Fruit fly (Drosophila melanogaster): ENCODE measurements around the gene nis.
A peak's percentile ranks its signal among the peaks of the same experiment; 100 is the strongest.

nis gene

dm6 chr2L:1611122-1611521 is 24.2 kb upstream of the nis start, which contains the start of the genes Rab3GAP1 and CG14352:
Rab3GAP1 (minus strand) TSS chr2L:1611157.
CG14352 (plus strand) TSS chr2L:1611410.
- TF ChIP-seq Rel (GFP tag; optimal IDR thresholded peaks at IDR 0.05) (no peak), Rel (tag; optimal IDR thresholded peaks at IDR 0.05) (peak; percentile 35), jim (GFP tag; optimal IDR thresholded peaks at IDR 0.05) (no peak), HLH106 (tag; optimal IDR thresholded peaks at IDR 0.05) (peak; percentile 90), Sp1 (GFP tag; optimal IDR thresholded peaks at IDR 0.05) (peak; percentile 73), br (GFP tag; optimal IDR thresholded peaks at IDR 0.05) (peak; percentile 89), Hnf4 (GFP tag; optimal IDR thresholded peaks at IDR 0.05) (no peak), dmrt93B (GFP tag; optimal IDR thresholded peaks at IDR 0.05) (peak; percentile 75), ey (GFP tag; optimal IDR thresholded peaks at IDR 0.05) (peak; percentile 86), CG9705 (GFP tag; optimal IDR thresholded peaks at IDR 0.05) (peak; percentile 85), fru (GFP tag; optimal IDR thresholded peaks at IDR 0.05) (peak; percentile 71), Hr78 (GFP tag; optimal IDR thresholded peaks at IDR 0.05) (no peak), sage (GFP tag; optimal IDR thresholded peaks at IDR 0.05) (no peak), h (GFP tag; optimal IDR thresholded peaks at IDR 0.05) (peak; percentile 88), Jra (GFP tag; optimal IDR thresholded peaks at IDR 0.05) (peak; percentile 78), psq (GFP tag; optimal IDR thresholded peaks at IDR 0.05) (peak; percentile 69), CrebA (GFP tag; optimal IDR thresholded peaks at IDR 0.05; ENCODE audit: borderline replicate concordance) (no peak), woc (GFP tag; optimal IDR thresholded peaks at IDR 0.05) (peak; percentile 82), sv (GFP tag; optimal IDR thresholded peaks at IDR 0.05) (peak; percentile 87), tai (GFP tag; optimal IDR thresholded peaks at IDR 0.05) (no peak), Abd-B (GFP tag; optimal IDR thresholded peaks at IDR 0.05) (no peak), Myc (optimal IDR thresholded peaks at IDR 0.05) (no peak), dl (GFP tag; optimal IDR thresholded peaks at IDR 0.05; ENCODE audit: insufficient read depth in 1 of 2, partially characterized antibody in 2 of 2) (no peak), Hr83 (GFP tag; optimal IDR thresholded peaks at IDR 0.05; ENCODE audit: poor library complexity, severe bottlenecking) (peak; percentile 68), foxo (GFP tag; optimal IDR thresholded peaks at IDR 0.05) (peak in 1 of 2 experiments; percentile 92), pan (optimal IDR thresholded peaks at IDR 0.05) (no peak), N (GFP tag; optimal IDR thresholded peaks at IDR 0.05) (no peak), brk (GFP tag; optimal IDR thresholded peaks at IDR 0.05) (no peak), OdsH (GFP tag; optimal IDR thresholded peaks at IDR 0.05) (peak; percentile 74), CG32264 (GFP tag; optimal IDR thresholded peaks at IDR 0.05) (peak; percentile 76), lola (GFP tag; optimal IDR thresholded peaks at IDR 0.05) (no peak), Dfd (GFP tag; optimal IDR thresholded peaks at IDR 0.05) (peak; percentile 28), Mio (GFP tag; optimal IDR thresholded peaks at IDR 0.05) (no peak), usp (GFP tag; optimal IDR thresholded peaks at IDR 0.05) (no peak), GATAd (GFP tag; optimal IDR thresholded peaks at IDR 0.05) (peak; percentile 10), rgr (GFP tag; optimal IDR thresholded peaks at IDR 0.05) (peak; percentile 85), Dif (GFP tag; optimal IDR thresholded peaks at IDR 0.05; ENCODE audit: partially characterized antibody) (no peak), dsf (GFP tag; optimal IDR thresholded peaks at IDR 0.05; ENCODE audit: borderline replicate concordance) (peak; percentile 57), Vsx2 (GFP tag; optimal IDR thresholded peaks at IDR 0.05; ENCODE audit: partially characterized antibody) (no peak)

DNA sequence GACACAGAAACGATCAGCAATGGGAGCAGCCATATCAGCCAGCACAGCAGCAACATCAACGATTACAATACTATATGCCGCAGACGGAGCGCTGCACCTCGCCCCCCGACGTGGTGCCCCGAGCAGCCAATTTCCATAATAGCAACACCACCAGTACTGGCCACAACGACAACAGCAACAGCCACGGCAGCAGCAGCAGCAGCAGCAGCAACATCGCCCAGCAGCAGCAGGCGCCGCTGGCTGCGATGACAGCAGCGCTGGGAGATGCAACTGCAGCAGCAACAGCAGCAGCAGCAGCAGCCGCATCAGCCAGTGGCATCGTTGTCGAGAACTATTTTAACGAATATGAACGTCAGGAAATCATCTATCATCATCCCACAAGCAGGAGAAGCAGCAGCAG is 19.8 kb upstream of the nis start:
- no peak for TF ChIP-seq sv (GFP tag; optimal IDR thresholded peaks at IDR 0.05)
- TF ChIP-seq Hr83 (GFP tag; optimal IDR thresholded peaks at IDR 0.05; ENCODE audit: poor library complexity, severe bottlenecking), result no peak
- TF ChIP-seq ey (GFP tag; optimal IDR thresholded peaks at IDR 0.05), result no peak
- TF ChIP-seq Dfd (GFP tag; optimal IDR thresholded peaks at IDR 0.05), result peak; percentile 78
- TF ChIP-seq pan (optimal IDR thresholded peaks at IDR 0.05), result no peak
- TF ChIP-seq usp (GFP tag; optimal IDR thresholded peaks at IDR 0.05), result no peak
- TF ChIP-seq jim (GFP tag; optimal IDR thresholded peaks at IDR 0.05), result no peak

DNA sequence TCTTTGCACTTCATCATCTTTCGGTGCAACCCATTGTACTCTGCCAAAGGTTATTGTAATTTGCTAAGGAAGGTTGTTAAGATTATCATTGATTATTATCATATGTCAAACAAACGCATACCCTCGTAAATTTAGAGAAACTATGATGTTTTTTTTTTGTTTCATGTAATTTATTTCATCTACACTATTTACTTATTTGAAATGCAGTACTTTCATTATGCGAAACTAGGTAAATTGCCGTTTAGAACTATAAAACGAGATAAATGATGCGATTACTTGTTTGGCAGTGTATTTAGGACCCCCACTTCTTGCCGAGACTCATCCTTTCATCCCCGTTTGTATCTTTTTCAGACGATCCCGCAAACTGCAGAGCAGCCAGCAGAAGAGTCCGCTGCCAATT is 16.9 kb upstream of the nis start:
- TF ChIP-seq HLH106 (tag; optimal IDR thresholded peaks at IDR 0.05) (no peak), Sp1 (GFP tag; optimal IDR thresholded peaks at IDR 0.05) (no peak), br (GFP tag; optimal IDR thresholded peaks at IDR 0.05) (no peak), psq (GFP tag; optimal IDR thresholded peaks at IDR 0.05) (no peak)
